Worm (Caenorhabditis elegans): ENCODE data around the gene R07G3.7.

DNA sequence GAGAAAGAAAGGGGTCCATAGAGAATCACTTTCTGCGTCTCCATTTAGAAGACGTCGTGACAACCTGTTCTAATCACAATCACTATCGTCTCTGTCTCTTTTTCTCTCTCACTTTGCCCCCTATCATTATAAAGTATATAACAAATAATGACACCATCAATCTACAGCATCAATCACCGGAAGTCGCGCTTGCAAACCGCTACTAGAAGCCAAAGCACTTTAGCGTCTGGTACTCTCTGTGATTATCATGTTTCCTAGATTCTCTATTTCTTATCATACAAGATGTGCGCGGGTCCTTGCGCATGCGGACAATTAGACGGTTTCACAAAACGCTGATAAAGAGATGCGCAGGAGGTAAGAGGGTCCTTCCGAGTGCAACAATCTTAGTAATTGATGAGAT is 17.6 kb upstream of the R07G3.7 start:
- TF ChIP-seq lsy-2 (tag; optimal IDR thresholded peaks at IDR 0.05): peak in 1 of 2 experiments; percentile 26
- peak; percentile 78 for TF ChIP-seq nhr-25 (tag; optimal IDR thresholded peaks at IDR 0.05)
- TF ChIP-seq unc-39 (tag; optimal IDR thresholded peaks at IDR 0.05): no peak
- TF ChIP-seq unc-62 (GFP tag; optimal IDR thresholded peaks at IDR 0.05): no peak
- no peak for TF ChIP-seq lin-13 (GFP tag; optimal IDR thresholded peaks at IDR 0.05)
- TF ChIP-seq ama-1 (optimal IDR thresholded peaks at IDR 0.05): no peak
- TF ChIP-seq aly-2 (tag; optimal IDR thresholded peaks at IDR 0.05): no peak
- TF ChIP-seq elt-3 (tag; optimal IDR thresholded peaks at IDR 0.05): no peak
- no peak for TF ChIP-seq lin-11 (tag; optimal IDR thresholded peaks at IDR 0.05)
- no peak for TF ChIP-seq lin-39 (tag; optimal IDR thresholded peaks at IDR 0.05)
- no peak for TF ChIP-seq nhr-6 (tag; optimal IDR thresholded peaks at IDR 0.05)
